Fruit fly (Drosophila melanogaster) whole organism, embryonic: ENCODE measurements around the gene CG17660.

Experiments used
- CG10267 ChIP-seq: fragments of 200-800 bp; sonication (Bioruptor generic); optimal IDR thresholded peaks from 2 replicates; lab custom pipeline; 2018; ENCODE audit warnings: missing biosample characterization, mild to moderate bottlenecking, missing genetic modification characterization, moderate library complexity
- CG11456 ChIP-seq: fragments of 200-800 bp; sonication (Bioruptor generic); IDR thresholded peaks from 3 replicates; pipeline ENCODE4 v1.3.6; 2022; ENCODE audit warnings: missing biosample characterization, missing genetic modification characterization
- CG12391 ChIP-seq: fragments of 200-800 bp; sonication (Bioruptor generic); optimal IDR thresholded peaks from 3 replicates; lab custom pipeline; 2018; ENCODE audit warnings: missing biosample characterization, mild to moderate bottlenecking, missing genetic modification characterization, moderate library complexity
- CG12744 ChIP-seq: fragments of 200-800 bp; sonication (Bioruptor generic); optimal IDR thresholded peaks from 2 replicates; lab custom pipeline; 2016; ENCODE audit warnings: missing biosample characterization, missing genetic modification characterization
- CG13287 ChIP-seq: fragments of 200-800 bp; sonication (Bioruptor generic); IDR thresholded peaks from 2 replicates; pipeline ENCODE4 v1.3.6; 2022; ENCODE audit warnings: missing biosample characterization, missing genetic modification characterization; ENCODE audit not compliant: partially characterized antibody
- CG17829 ChIP-seq: fragments of 200-800 bp; optimal IDR thresholded peaks from 2 replicates; lab custom pipeline; 2019; ENCODE audit warnings: missing biosample characterization, mild to moderate bottlenecking, missing genetic modification characterization, moderate library complexity
- CG2120 ChIP-seq: fragments of 200-800 bp; sonication (Bioruptor generic); optimal IDR thresholded peaks from 3 replicates; lab custom pipeline; 2016; ENCODE audit warnings: missing biosample characterization, missing genetic modification characterization
- CG30020 ChIP-seq: fragments of 200-800 bp; optimal IDR thresholded peaks from 2 replicates; lab custom pipeline; 2019; ENCODE audit warnings: missing biosample characterization, mild to moderate bottlenecking, missing genetic modification characterization, moderate library complexity
- CG34224 ChIP-seq: fragments of 200-800 bp; sonication (Bioruptor generic); IDR thresholded peaks from 3 replicates; pipeline ENCODE4 v1.3.6; 2022; ENCODE audit warnings: missing biosample characterization, missing genetic modification characterization; ENCODE audit not compliant: partially characterized antibody
- CG4404 ChIP-seq: fragments of 200-800 bp; sonication (Bioruptor generic); IDR thresholded peaks from 2 replicates; pipeline ENCODE4 v1.3.6; 2022; ENCODE audit warnings: missing biosample characterization, missing genetic modification characterization
- CG4730 ChIP-seq: fragments of 200-800 bp; sonication (Bioruptor generic); IDR thresholded peaks from 2 replicates; pipeline ENCODE4 v1.3.6; 2022; ENCODE audit warnings: missing biosample characterization, missing genetic modification characterization
- CG5180 ChIP-seq: fragments of 200-800 bp; sonication (Bioruptor generic); optimal IDR thresholded peaks from 3 replicates; lab custom pipeline; 2017; ENCODE audit warnings: missing biosample characterization, missing genetic modification characterization, mild to moderate bottlenecking, moderate library complexity, missing genetic modification reagents
- CG7839 ChIP-seq: fragments of 200-800 bp; sonication (Bioruptor generic); optimal IDR thresholded peaks from 3 replicates; lab custom pipeline; 2018; ENCODE audit warnings: missing biosample characterization, mild to moderate bottlenecking, missing genetic modification characterization, moderate library complexity
- CG7987 ChIP-seq: fragments of 200-800 bp; sonication (Bioruptor generic); optimal IDR thresholded peaks from 2 replicates; lab custom pipeline; 2018; ENCODE audit warnings: missing biosample characterization, mild to moderate bottlenecking, missing genetic modification characterization, moderate library complexity
- CG8281 ChIP-seq: fragments of 200-800 bp; sonication (Bioruptor generic); optimal IDR thresholded peaks from 2 replicates; lab custom pipeline; 2018; ENCODE audit warnings: missing biosample characterization, mild to moderate bottlenecking, missing genetic modification characterization, moderate library complexity
- CG9727 ChIP-seq: fragments of 200-800 bp; sonication (Bioruptor generic); optimal IDR thresholded peaks from 3 replicates; lab custom pipeline; 2017; ENCODE audit warnings: missing biosample characterization, mild to moderate bottlenecking, missing genetic modification characterization
- CG9932 ChIP-seq: fragments of 200-800 bp; sonication (Bioruptor generic); IDR thresholded peaks from 2 replicates; pipeline ENCODE4 v1.3.6; 2022; ENCODE audit warnings: missing biosample characterization, missing genetic modification characterization
- Dip3 ChIP-seq: fragments of 200-800 bp; sonication (Bioruptor generic); optimal IDR thresholded peaks from 3 replicates; lab custom pipeline; 2016; ENCODE audit warnings: missing biosample characterization, missing genetic modification characterization
- Ets97D ChIP-seq: fragments of 200-800 bp; sonication (Bioruptor generic); optimal IDR thresholded peaks from 3 replicates; lab custom pipeline; 2016; ENCODE audit warnings: missing biosample characterization, missing genetic modification characterization
- Fer1 ChIP-seq: fragments of 200-800 bp; sonication (Bioruptor generic); optimal IDR thresholded peaks from 2 replicates; lab custom pipeline; 2017; ENCODE audit warnings: missing biosample characterization, mild to moderate bottlenecking, missing genetic modification characterization
- Hand ChIP-seq: fragments of 200-800 bp; sonication (Bioruptor generic); optimal IDR thresholded peaks from 2 replicates; lab custom pipeline; 2017; ENCODE audit warnings: mild to moderate bottlenecking, missing biosample characterization, missing genetic modification reagents, missing genetic modification characterization
- HmgD ChIP-seq: fragments of 200-800 bp; sonication (Bioruptor generic); optimal IDR thresholded peaks from 3 replicates; lab custom pipeline; 2016; ENCODE audit warnings: missing biosample characterization, missing genetic modification characterization
- Max ChIP-seq: fragments of 200-800 bp; sonication (Bioruptor generic); optimal IDR thresholded peaks from 2 replicates; lab custom pipeline; 2016; ENCODE audit warnings: missing biosample characterization, mild to moderate bottlenecking, missing genetic modification characterization
- Neu2 ChIP-seq: fragments of 200-800 bp; sonication (Bioruptor generic); optimal IDR thresholded peaks from 3 replicates; lab custom pipeline; 2016; ENCODE audit warnings: missing biosample characterization, missing genetic modification characterization, borderline replicate concordance
- Ptx1 ChIP-seq: fragments of 200-800 bp; sonication (Bioruptor generic); IDR thresholded peaks from 2 replicates; pipeline ENCODE4 v1.3.6; 2022; ENCODE audit warnings: missing biosample characterization, missing genetic modification characterization
- Ravus ChIP-seq: fragments of 200-800 bp; sonication (Bioruptor generic); IDR thresholded peaks from 2 replicates; pipeline ENCODE4 v1.3.6; 2022; ENCODE audit warnings: missing biosample characterization, missing genetic modification characterization
- Sox100B ChIP-seq: fragments of 200-800 bp; sonication (Bioruptor generic); optimal IDR thresholded peaks from 3 replicates; lab custom pipeline; 2018; ENCODE audit warnings: missing biosample characterization, mild to moderate bottlenecking, missing genetic modification characterization
- az2 ChIP-seq: fragments of 200-800 bp; sonication (Bioruptor generic); optimal IDR thresholded peaks from 3 replicates; lab custom pipeline; 2016; ENCODE audit warnings: missing biosample characterization, missing genetic modification characterization
- btn ChIP-seq: fragments of 200-800 bp; sonication (Bioruptor generic); optimal IDR thresholded peaks from 2 replicates; lab custom pipeline; 2016; ENCODE audit warnings: missing biosample characterization, missing genetic modification characterization
- emc ChIP-seq: fragments of 200-800 bp; sonication (Bioruptor generic); optimal IDR thresholded peaks from 2 replicates; lab custom pipeline; 2016; ENCODE audit warnings: missing biosample characterization, missing genetic modification characterization
- en ChIP-seq: fragments of 200-800 bp; sonication (Bioruptor generic); optimal IDR thresholded peaks from 2 replicates; lab custom pipeline; 2016; ENCODE audit warnings: missing biosample characterization, missing genetic modification characterization
- gsb-n ChIP-seq: fragments of 200-800 bp; sonication (Bioruptor generic); optimal IDR thresholded peaks from 3 replicates; lab custom pipeline; 2018; ENCODE audit warnings: missing biosample characterization, mild to moderate bottlenecking, missing genetic modification characterization
- ham ChIP-seq: fragments of 200-800 bp; sonication (Bioruptor generic); IDR thresholded peaks from 2 replicates; pipeline ENCODE4 v1.3.6; 2022; ENCODE audit warnings: missing biosample characterization, missing genetic modification characterization
- hb ChIP-seq: fragments of 200-800 bp; sonication (Bioruptor generic); IDR thresholded peaks from 3 replicates; pipeline ENCODE4 v1.3.6; 2022; ENCODE audit warnings: missing biosample characterization, missing genetic modification characterization; ENCODE audit not compliant: partially characterized antibody
- kah ChIP-seq: fragments of 200-800 bp; sonication (Bioruptor generic); optimal IDR thresholded peaks from 2 replicates; lab custom pipeline; 2018; ENCODE audit warnings: missing biosample characterization, mild to moderate bottlenecking, missing genetic modification characterization
- kni ChIP-seq: fragments of 200-800 bp; sonication (Bioruptor generic); optimal IDR thresholded peaks from 3 replicates; lab custom pipeline; 2017; ENCODE audit warnings: mild to moderate bottlenecking, missing biosample characterization, missing genetic modification reagents, missing genetic modification characterization
- lilli ChIP-seq: fragments of 200-800 bp; sonication (Bioruptor generic); optimal IDR thresholded peaks from 3 replicates; lab custom pipeline; 2016; ENCODE audit warnings: missing biosample characterization, missing genetic modification characterization
- lov ChIP-seq, 2 experiments: fragments of 200-800 bp in 1 of 2; fragments of >200 bp in 1 of 2; sonication (Bioruptor generic) in 1 of 2; IDR thresholded peaks in 1 of 2; optimal IDR thresholded peaks in 1 of 2; 2 replicates in 1 of 2; 3 replicates in 1 of 2; pipeline versions ENCODE4 v1.3.6 to Lab custom; 2017 to 2022; ENCODE audit warnings: missing biosample characterization in 1 of 2, missing genetic modification characterization in 1 of 2
- onecut ChIP-seq: fragments of 200-800 bp; sonication (Bioruptor generic); IDR thresholded peaks from 2 replicates; pipeline ENCODE4 v1.3.6; 2022; ENCODE audit warnings: missing biosample characterization, missing genetic modification characterization
- tap ChIP-seq: fragments of 200-800 bp; optimal IDR thresholded peaks from 3 replicates; lab custom pipeline; 2019; ENCODE audit warnings: missing biosample characterization, mild to moderate bottlenecking, missing genetic modification characterization, moderate library complexity
- tgo ChIP-seq: fragments of 200-800 bp; sonication (Bioruptor generic); IDR thresholded peaks from 3 replicates; pipeline ENCODE4 v1.3.6; 2022; ENCODE audit warnings: missing biosample characterization, missing genetic modification characterization
- trh ChIP-seq: fragments of 200-800 bp; sonication (Bioruptor generic); optimal IDR thresholded peaks from 2 replicates; lab custom pipeline; 2016; ENCODE audit warnings: missing biosample characterization, missing genetic modification characterization
- unc-4 ChIP-seq: fragments of 200-800 bp; sonication (Bioruptor generic); IDR thresholded peaks from 2 replicates; pipeline ENCODE4 v1.3.6; 2022; ENCODE audit warnings: missing biosample characterization, missing genetic modification characterization; ENCODE audit not compliant: partially characterized antibody
- z ChIP-seq: fragments of 200-800 bp; sonication (Bioruptor generic); IDR thresholded peaks from 3 replicates; pipeline ENCODE4 v1.3.6; 2022; ENCODE audit warnings: missing biosample characterization, missing genetic modification characterization
- zfh1 ChIP-seq: fragments of 200-800 bp; sonication (Bioruptor generic); IDR thresholded peaks from 3 replicates; pipeline ENCODE4 v1.3.6; 2022; ENCODE audit warnings: missing biosample characterization, missing genetic modification characterization

Gene CG17660

DNA sequence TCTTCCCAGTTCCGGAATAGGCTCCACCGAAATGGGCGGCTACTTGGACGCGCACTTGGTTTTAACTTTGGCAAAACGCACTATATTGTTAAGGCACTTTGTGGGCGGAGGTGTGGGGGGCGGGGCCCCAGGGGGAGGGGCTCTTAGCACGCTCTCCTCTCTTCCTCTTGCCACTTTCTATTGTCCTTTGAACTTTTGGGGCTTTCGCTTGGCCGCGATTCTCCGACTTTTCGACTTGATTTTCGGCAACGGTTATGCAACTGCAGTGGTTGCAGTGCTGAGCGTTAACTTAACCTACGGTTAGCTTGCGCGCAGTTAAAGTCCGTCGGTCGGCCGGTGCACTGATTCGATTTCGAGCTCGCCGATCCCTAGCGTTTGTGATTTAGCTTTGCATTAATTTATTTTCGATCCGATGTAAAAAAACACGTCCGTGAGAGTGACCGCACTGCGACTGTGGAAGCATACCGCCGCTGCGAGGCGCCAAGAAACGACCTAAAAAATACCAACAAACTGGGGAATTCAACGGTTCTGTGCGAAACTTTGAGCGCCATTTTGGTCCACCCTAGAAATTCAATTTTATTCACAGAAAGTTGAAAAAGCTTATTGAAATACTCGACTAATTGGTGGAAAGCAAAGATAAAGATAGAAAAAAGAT lies 13.8 kb upstream of the CG17660 start, which contains the start of gene Rim2 (continued):
- TF ChIP-seq Ravus (GFP tag; lab: Robert Waterston, UW) (no peak), CG5180 (GFP tag; lab: Kevin White, UChicago) (no peak), CG34224 (GFP tag; lab: Robert Waterston, UW) (no peak; the same call in 2 of the 3 replicates), Dip3 (GFP tag; lab: Kevin White, UChicago) (peak; percentile 23), CG4730 (GFP tag; lab: Robert Waterston, UW) (no peak), tap (tag; lab: Kevin White, UChicago) (no peak), Neu2 (GFP tag; lab: Kevin White, UChicago) (no peak), btn (GFP tag; lab: Kevin White, UChicago) (no peak), CG12391 (peak; percentile 31)

- TF ChIP-seq btn (GFP tag; lab: Kevin White, UChicago) (peak; percentile 15), lilli (GFP tag; lab: Kevin White, UChicago) (peak; percentile 39), Max (no peak), HmgD (GFP tag; lab: Kevin White, UChicago) (no peak), z (GFP tag; lab: Robert Waterston, UW) (0 out of 3 replicates have a peak, but pooled peaks have one; percentile 4), gsb-n (tag; lab: Kevin White, UChicago) (peak; percentile 2), CG2120 (GFP tag; lab: Kevin White, UChicago) (peak; percentile 20), CG11456 (no peak), lov (optimal IDR thresholded peaks at IDR 0.05; lab: Kevin White, UChicago) (no peak), lov (GFP tag; IDR thresholded peaks at IDR 0.05; lab: Robert Waterston, UW) (0 out of 3 replicates have a peak, but pooled peaks have one; percentile 12), emc (no peak), tgo (GFP tag; lab: Robert Waterston, UW) (no peak), zfh1 (GFP tag; lab: Robert Waterston, UW) (0 out of 3 replicates have a peak, but pooled peaks have one; percentile 32), CG7987 (GFP tag; lab: Kevin White, UChicago) (peak; percentile 53), CG8281 (no peak), CG7839 (tag; lab: Kevin White, UChicago) (peak; percentile 43), Hand (GFP tag; lab: Kevin White, UChicago) (no peak), en (GFP tag; lab: Kevin White, UChicago) (no peak), CG9727 (GFP tag; lab: Kevin White, UChicago) (no peak), kni (GFP tag; lab: Kevin White, UChicago) (peak; percentile 16), Fer1 (GFP tag; lab: Kevin White, UChicago) (peak; percentile 9), CG4404 (GFP tag; lab: Robert Waterston, UW) (no peak), kah (peak; percentile 23), hb (GFP tag; lab: Robert Waterston, UW) (no peak), unc-4 (no peak), Ets97D (GFP tag; lab: Kevin White, UChicago) (no peak), CG17829 (peak; percentile 32), ham (no peak), trh (GFP tag; lab: Kevin White, UChicago) (no peak), az2 (GFP tag; lab: Kevin White, UChicago) (no peak), CG12744 (no peak), onecut (GFP tag; lab: Robert Waterston, UW) (no peak), CG10267 (tag; lab: Kevin White, UChicago) (no peak), CG30020 (no peak), Ravus (GFP tag; lab: Robert Waterston, UW) (no peak), Sox100B (GFP tag; lab: Kevin White, UChicago) (peak; percentile 28), CG9932 (peak; percentile 30), Ptx1 (0 out of 2 replicates have a peak, but pooled peaks have one; percentile 13), CG13287 (no peak)
Observed at dm6 chr2L:1723135-1723936, 13.1 kb upstream of the CG17660 start.
